Fruit fly (Drosophila melanogaster) whole organism: ENCODE results near the gene nAChRbeta3.

Source experiments
- CG8478 ChIP-seq: fragments of >200 bp; optimal IDR thresholded peaks from 2 replicates; lab custom pipeline; 2018; ENCODE audit warnings: inconsistent platforms
- Dll ChIP-seq: fragments of >200 bp; optimal IDR thresholded peaks from 2 replicates; lab custom pipeline; 2017
- pan ChIP-seq: fragments of >200 bp; optimal IDR thresholded peaks from 2 replicates; lab custom pipeline; 2017
- psq ChIP-seq: fragments of >200 bp; optimal IDR thresholded peaks from 2 replicates; lab custom pipeline; 2017

dm6 chr2L:559311-559710, 14.4 kb downstream of the nAChRbeta3 start, which contains the start of gene Tspo:
- TF ChIP-seq Dll (lab: Kevin White, UChicago) (no peak), psq (lab: Kevin White, UChicago) (no peak), CG8478 (lab: Kevin White, UChicago) (no peak), pan (lab: Kevin White, UChicago) (no peak)
